Fruit fly (Drosophila melanogaster) whole organism, prepupa: ENCODE measurements around the gene CG32641.
"Not testable (repeated sequence)": the region's sequence is repeated elsewhere in the genome, so short reads cannot be mapped to it uniquely, and the experiment has no call there.

Experiments used
- Blimp-1 ChIP-seq: fragments of 200-800 bp; sonication (Bioruptor generic); optimal IDR thresholded peaks from 3 replicates; lab custom pipeline; 2017; ENCODE audit warnings: missing biosample characterization, missing genetic modification characterization, mild to moderate bottlenecking, moderate library complexity, missing genetic modification reagents
- CG6808 ChIP-seq: fragments of 200-800 bp; sonication (Bioruptor generic); optimal IDR thresholded peaks from 3 replicates; lab custom pipeline; 2017; ENCODE audit warnings: missing biosample characterization, missing genetic modification characterization, mild to moderate bottlenecking, moderate library complexity, missing genetic modification reagents
- svp ChIP-seq: fragments of 200-800 bp; sonication (Bioruptor generic); peaks from one replicate; lab custom pipeline; 2016; ENCODE audit warnings: missing biosample characterization, missing genetic modification characterization
- topi ChIP-seq: fragments of 200-800 bp; sonication (Bioruptor generic); optimal IDR thresholded peaks from 3 replicates; lab custom pipeline; 2016; ENCODE audit warnings: missing biosample characterization, missing genetic modification characterization

DNA sequence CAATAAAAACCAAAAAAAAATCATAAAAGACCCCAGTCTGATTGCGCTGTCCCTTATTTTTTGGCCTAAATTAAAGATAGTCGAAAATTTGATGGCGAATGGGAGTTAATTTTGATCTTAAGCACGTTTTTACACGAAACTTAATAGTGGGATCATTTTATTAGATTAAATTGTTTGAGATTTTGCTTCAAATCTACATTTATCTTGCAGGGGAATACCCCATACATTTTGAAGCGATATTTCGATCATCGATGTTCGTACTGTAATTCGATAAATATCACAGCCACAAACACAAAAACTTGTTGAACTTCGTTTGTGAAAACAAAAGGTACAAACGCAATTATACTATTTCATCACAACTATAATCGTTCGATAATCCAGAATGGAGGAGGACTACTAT, 6.6 kb upstream of the CG32641 start, which contains the start of gene CG32640:
- not testable (repeated sequence) for TF ChIP-seq CG6808, topi, Blimp-1, svp (GFP tag; lab: Kevin White, UChicago)
